Fruit fly (Drosophila melanogaster): Measurements from ENCODE around the gene boss.

Gene boss

dm6 chr3R:26011542-26011941, 49.7 kb downstream of the boss start (continued):
- TF ChIP-seq CG13424 (tag; optimal IDR thresholded peaks at IDR 0.05), result peak; percentile 26
- TF ChIP-seq crol (GFP tag; IDR thresholded peaks at IDR 0.05), result no peak
- no peak for TF ChIP-seq onecut (GFP tag; IDR thresholded peaks at IDR 0.05)
- TF ChIP-seq z (GFP tag; IDR thresholded peaks at IDR 0.05), result peak; percentile 73
- no peak for TF ChIP-seq BEAF-32 (GFP tag; optimal IDR thresholded peaks at IDR 0.05)
- TF ChIP-seq E2f1 (GFP tag; IDR thresholded peaks at IDR 0.05), result no peak
- TF ChIP-seq ara (GFP tag; IDR thresholded peaks at IDR 0.05), result no peak
- no peak for TF ChIP-seq hbn (GFP tag; IDR thresholded peaks at IDR 0.05; ENCODE audit: partially characterized antibody)
- TF ChIP-seq ato (GFP tag; IDR thresholded peaks at IDR 0.05; ENCODE audit: partially characterized antibody), result no peak
- peak; percentile 63; the same call in 1 of the 2 replicates for TF ChIP-seq chm (GFP tag; IDR thresholded peaks at IDR 0.05)
- TF ChIP-seq emc (GFP tag; optimal IDR thresholded peaks at IDR 0.05), result no peak
- no peak for TF ChIP-seq chinmo (GFP tag; IDR thresholded peaks at IDR 0.05; ENCODE audit: partially characterized antibody)
- TF ChIP-seq CG1602 (GFP tag; optimal IDR thresholded peaks at IDR 0.05), result no peak
- no peak for TF ChIP-seq az2 (GFP tag; optimal IDR thresholded peaks at IDR 0.05)
- TF ChIP-seq Scr (GFP tag; IDR thresholded peaks at IDR 0.05; ENCODE audit: partially characterized antibody), result no peak
- TF ChIP-seq maf-S (GFP tag; optimal IDR thresholded peaks at IDR 0.05), result no peak
- TF ChIP-seq schlank (tag; optimal IDR thresholded peaks at IDR 0.05), result no peak
- TF ChIP-seq pfk (GFP tag; optimal IDR thresholded peaks at IDR 0.05), result peak; percentile 54
- no peak for TF ChIP-seq ase (GFP tag; IDR thresholded peaks at IDR 0.05)
- no peak for TF ChIP-seq disco-r (GFP tag; optimal IDR thresholded peaks at IDR 0.05)
- no peak for TF ChIP-seq CG30403 (GFP tag; optimal IDR thresholded peaks at IDR 0.05)
- TF ChIP-seq CG15601 (tag; optimal IDR thresholded peaks at IDR 0.05), result peak; percentile 79
- peak; percentile 58 for TF ChIP-seq CG14710 (tag; optimal IDR thresholded peaks at IDR 0.05)
- peak; percentile 10 for TF ChIP-seq CG13123 (GFP tag; optimal IDR thresholded peaks at IDR 0.05)
- TF ChIP-seq CG7745 (tag; optimal IDR thresholded peaks at IDR 0.05), result peak; percentile 73
- no peak for TF ChIP-seq Ssrp (tag; optimal IDR thresholded peaks at IDR 0.05)
- TF ChIP-seq Hand (GFP tag; optimal IDR thresholded peaks at IDR 0.05), result no peak
- TF ChIP-seq lab (GFP tag; optimal IDR thresholded peaks at IDR 0.05), result peak; percentile 30
- TF ChIP-seq CG10979 (tag; optimal IDR thresholded peaks at IDR 0.05), result peak; percentile 17
- no peak for TF ChIP-seq CG3995 (GFP tag; optimal IDR thresholded peaks at IDR 0.05)
- TF ChIP-seq Hmx (GFP tag; optimal IDR thresholded peaks at IDR 0.05), result no peak
- no peak for TF ChIP-seq CG31388 (GFP tag; optimal IDR thresholded peaks at IDR 0.05)
- TF ChIP-seq ind (GFP tag; optimal IDR thresholded peaks at IDR 0.05), result no peak
- peak; percentile 15 for TF ChIP-seq Side (GFP tag; optimal IDR thresholded peaks at IDR 0.05)
- TF ChIP-seq zf30C (GFP tag; optimal IDR thresholded peaks at IDR 0.05), result no peak
- no peak for TF ChIP-seq CG42726 (GFP tag; IDR thresholded peaks at IDR 0.05; ENCODE audit: partially characterized antibody)
- TF ChIP-seq Ptx1 (GFP tag; IDR thresholded peaks at IDR 0.05), result no peak
- no peak for TF ChIP-seq E2f2 (GFP tag; IDR thresholded peaks at IDR 0.05)
- no peak for TF ChIP-seq CG3281 (GFP tag; optimal IDR thresholded peaks at IDR 0.05)
- TF ChIP-seq cwo (GFP tag; optimal IDR thresholded peaks at IDR 0.05), result no peak
- TF ChIP-seq HLH54F (GFP tag; optimal IDR thresholded peaks at IDR 0.05), result no peak
- no peak for TF ChIP-seq ken (GFP tag; IDR thresholded peaks at IDR 0.05)
- TF ChIP-seq tap (tag; optimal IDR thresholded peaks at IDR 0.05), result peak; percentile 31
- no peak for TF ChIP-seq sc (optimal IDR thresholded peaks at IDR 0.05)
- TF ChIP-seq sc (GFP tag; optimal IDR thresholded peaks at IDR 0.05), result no peak
- no peak for TF ChIP-seq row (GFP tag; IDR thresholded peaks at IDR 0.05)
- no peak for TF ChIP-seq mam (GFP tag; optimal IDR thresholded peaks at IDR 0.05)
- no peak for TF ChIP-seq sna (GFP tag; IDR thresholded peaks at IDR 0.05; ENCODE audit: partially characterized antibody)
- peak; percentile 24 for TF ChIP-seq CG12299 (tag; optimal IDR thresholded peaks at IDR 0.05)
- TF ChIP-seq CG8089 (GFP tag; optimal IDR thresholded peaks at IDR 0.05), result no peak
- no peak for TF ChIP-seq slp2 (GFP tag; optimal IDR thresholded peaks at IDR 0.05)
- peak; percentile 44 for TF ChIP-seq Blimp-1 (GFP tag; optimal IDR thresholded peaks at IDR 0.05)
